Worm (Caenorhabditis elegans): Measurements from ENCODE around the gene cutc-1.

The cutc-1 gene

ce11 chrIII:8410747-8411146 lies 7.3 kb upstream of the cutc-1 start:
- TF ChIP-seq sea-2 (GFP tag; optimal IDR thresholded peaks at IDR 0.05), result no peak
- TF ChIP-seq nhr-28 (tag; optimal IDR thresholded peaks at IDR 0.05), result no peak
- no peak for TF ChIP-seq fkh-10 (GFP tag; optimal IDR thresholded peaks at IDR 0.05)
- no peak for TF ChIP-seq nhr-43 (tag; optimal IDR thresholded peaks at IDR 0.05; ENCODE audit: poor library complexity, severe bottlenecking)
- TF ChIP-seq lin-39 (tag; optimal IDR thresholded peaks at IDR 0.05), result no peak
- TF ChIP-seq nhr-25 (tag; optimal IDR thresholded peaks at IDR 0.05), result no peak
- TF ChIP-seq lsy-12 (tag; optimal IDR thresholded peaks at IDR 0.05), result no peak
- TF ChIP-seq fos-1 (tag; optimal IDR thresholded peaks at IDR 0.05), result no peak
- no peak for TF ChIP-seq mdl-1 (tag; optimal IDR thresholded peaks at IDR 0.05)
- TF ChIP-seq mml-1 (tag; optimal IDR thresholded peaks at IDR 0.05), result no peak
- no peak for TF ChIP-seq elt-1 (tag; optimal IDR thresholded peaks at IDR 0.05)
- TF ChIP-seq nhr-11 (tag; optimal IDR thresholded peaks at IDR 0.05), result no peak
- no peak for TF ChIP-seq daf-12 (tag; optimal IDR thresholded peaks at IDR 0.05)
- TF ChIP-seq nhr-77 (tag; optimal IDR thresholded peaks at IDR 0.05), result no peak
- TF ChIP-seq R02D3.7 (tag; optimal IDR thresholded peaks at IDR 0.05), result no peak

- no peak for TF ChIP-seq nhr-12 (tag; optimal IDR thresholded peaks at IDR 0.05)
- TF ChIP-seq hmg-11 (tag; optimal IDR thresholded peaks at IDR 0.05), result no peak
- no peak for TF ChIP-seq nhr-23 (tag; optimal IDR thresholded peaks at IDR 0.05)
- TF ChIP-seq unc-39 (tag; optimal IDR thresholded peaks at IDR 0.05), result no peak
- no peak for TF ChIP-seq egl-5 (tag; optimal IDR thresholded peaks at IDR 0.05)
- no peak for TF ChIP-seq unc-62 (GFP tag; optimal IDR thresholded peaks at IDR 0.05)
- no peak for TF ChIP-seq lin-39 (tag; optimal IDR thresholded peaks at IDR 0.05)
- no peak for TF ChIP-seq fos-1 (tag; optimal IDR thresholded peaks at IDR 0.05)
- no peak for TF ChIP-seq nhr-77 (tag; optimal IDR thresholded peaks at IDR 0.05)
- no peak for TF ChIP-seq ceh-82 (tag; optimal IDR thresholded peaks at IDR 0.05)
- TF ChIP-seq ceh-9 (tag; optimal IDR thresholded peaks at IDR 0.05), result no peak
- no peak for TF ChIP-seq sea-2 (GFP tag; optimal IDR thresholded peaks at IDR 0.05)
- no peak for TF ChIP-seq mml-1 (tag; optimal IDR thresholded peaks at IDR 0.05)
These were observed 5.8 kb upstream of the cutc-1 start, which contains the start of gene ZK353.9 for ce11 chrIII:8409166-8409565. ZK353.9 (plus strand) TSS chrIII:8409496.

ce11 chrIII:8405449-8405962 lies 2.1 kb upstream of the cutc-1 start, which contains the start of the genes ubxn-4 and cyy-1:
ubxn-4 (minus strand) TSS chrIII:8405562.
cyy-1 (plus strand) TSS chrIII:8405874.
- TF ChIP-seq eor-1 (tag; optimal IDR thresholded peaks at IDR 0.05) (no peak), nfya-1 (tag; optimal IDR thresholded peaks at IDR 0.05; ENCODE audit: insufficient read depth) (peak; percentile 66), hmg-11 (tag; optimal IDR thresholded peaks at IDR 0.05) (peak; percentile 29)

ce11 chrIII:8402633-8403032 lies 774 bp downstream of the cutc-1 start:
- TF ChIP-seq mdl-1 (tag; optimal IDR thresholded peaks at IDR 0.05), result no peak
- no peak for TF ChIP-seq lsy-12 (tag; optimal IDR thresholded peaks at IDR 0.05)
- no peak for TF ChIP-seq fkh-2 (tag; optimal IDR thresholded peaks at IDR 0.05)
- TF ChIP-seq mml-1 (tag; optimal IDR thresholded peaks at IDR 0.05), result no peak
- no peak for TF ChIP-seq ZK546.5 (tag; optimal IDR thresholded peaks at IDR 0.05)
- no peak for TF ChIP-seq egl-27 (tag; optimal IDR thresholded peaks at IDR 0.05)
- no peak for TF ChIP-seq nhr-25 (tag; optimal IDR thresholded peaks at IDR 0.05)

ce11 chrIII:8401887-8402286 lies 1.5 kb downstream of the cutc-1 start, which contains the start of gene lap-1:
lap-1 (minus strand) TSS chrIII:8401928.
- TF ChIP-seq elt-2 (tag; optimal IDR thresholded peaks at IDR 0.05) (peak; percentile 40), pqm-1 (tag; optimal IDR thresholded peaks at IDR 0.05) (peak; percentile 7), lin-15B (tag; optimal IDR thresholded peaks at IDR 0.05) (no peak), nhr-77 (tag; optimal IDR thresholded peaks at IDR 0.05) (no peak), nhr-11 (tag; optimal IDR thresholded peaks at IDR 0.05) (no peak), nfya-1 (tag; optimal IDR thresholded peaks at IDR 0.05; ENCODE audit: insufficient read depth) (no peak), pha-4 (tag; optimal IDR thresholded peaks at IDR 0.05) (peak; percentile 18), ztf-11 (tag; optimal IDR thresholded peaks at IDR 0.05) (no peak), jun-1 (tag; optimal IDR thresholded peaks at IDR 0.05) (no peak)

Measured in whole organism, L3 larva.